Fruit fly (Drosophila melanogaster): ENCODE results near the gene lds.

Gene lds

dm6 chr3R:7895457-7895856 lies 24.8 kb upstream of the lds start (continued):
- TF ChIP-seq CG7372 (GFP tag; IDR thresholded peaks at IDR 0.05) (peak; percentile 55), jing (GFP tag; optimal IDR thresholded peaks at IDR 0.05) (no peak), dimm (GFP tag; IDR thresholded peaks at IDR 0.05) (0 out of 2 replicates have a peak, but pooled peaks have one; percentile 6), Bdp1 (GFP tag; optimal IDR thresholded peaks at IDR 0.05) (no peak), Ravus (GFP tag; IDR thresholded peaks at IDR 0.05) (peak; percentile 29), pb (GFP tag; optimal IDR thresholded peaks at IDR 0.05) (no peak), CG11504 (tag; optimal IDR thresholded peaks at IDR 0.05) (no peak), CG43689 (GFP tag; IDR thresholded peaks at IDR 0.05) (peak; percentile 54), CG3726 (GFP tag; IDR thresholded peaks at IDR 0.05) (no peak), al (GFP tag; IDR thresholded peaks at IDR 0.05) (peak; percentile 82), unpg (GFP tag; optimal IDR thresholded peaks at IDR 0.05) (no peak), Poxn (GFP tag; IDR thresholded peaks at IDR 0.05) (0 out of 2 replicates have a peak, but pooled peaks have one; percentile 12), klu (GFP tag; IDR thresholded peaks at IDR 0.05) (0 out of 2 replicates have a peak, but pooled peaks have one; percentile 33), H15 (GFP tag; IDR thresholded peaks at IDR 0.05) (peak; percentile 60; the same call in 1 of the 3 replicates), CG7786 (GFP tag; optimal IDR thresholded peaks at IDR 0.05) (peak; percentile 49), az2 (GFP tag; optimal IDR thresholded peaks at IDR 0.05) (peak; percentile 56), sima (GFP tag; optimal IDR thresholded peaks at IDR 0.05) (no peak), ftz-f1 (GFP tag; optimal IDR thresholded peaks at IDR 0.05) (no peak), CG34422 (GFP tag; IDR thresholded peaks at IDR 0.05) (peak; percentile 66; the same call in 2 of the 3 replicates), CG5245 (GFP tag; optimal IDR thresholded peaks at IDR 0.05) (peak; percentile 46), shn (GFP tag; optimal IDR thresholded peaks at IDR 0.05) (no peak), dan (GFP tag; IDR thresholded peaks at IDR 0.05) (no peak), cas (GFP tag; IDR thresholded peaks at IDR 0.05) (peak; percentile 79), CG4820 (GFP tag; optimal IDR thresholded peaks at IDR 0.05) (peak; percentile 14), Hr78 (GFP tag; optimal IDR thresholded peaks at IDR 0.05) (no peak), cg (GFP tag; optimal IDR thresholded peaks at IDR 0.05) (no peak), her (GFP tag; optimal IDR thresholded peaks at IDR 0.05) (peak; percentile 48), bowl (GFP tag; IDR thresholded peaks at IDR 0.05) (peak; percentile 7; the same call in 1 of the 2 replicates), CG7928 (GFP tag; optimal IDR thresholded peaks at IDR 0.05) (peak; percentile 51), mam (GFP tag; optimal IDR thresholded peaks at IDR 0.05) (peak; percentile 76), CG33213 (GFP tag; optimal IDR thresholded peaks at IDR 0.05) (peak; percentile 22), Dad (GFP tag; optimal IDR thresholded peaks at IDR 0.05) (peak; percentile 42), bigmax (GFP tag; optimal IDR thresholded peaks at IDR 0.05) (no peak), CG18619 (GFP tag; optimal IDR thresholded peaks at IDR 0.05) (peak; percentile 61), jigr1 (GFP tag; IDR thresholded peaks at IDR 0.05) (0 out of 3 replicates have a peak, but pooled peaks have one; percentile 20), lov (optimal IDR thresholded peaks at IDR 0.05) (no peak), lov (GFP tag; IDR thresholded peaks at IDR 0.05) (no peak), CG2712 (tag; optimal IDR thresholded peaks at IDR 0.05) (peak; percentile 57), HLH54F (GFP tag; optimal IDR thresholded peaks at IDR 0.05) (peak; percentile 40), CG6272 (GFP tag; IDR thresholded peaks at IDR 0.05) (peak; percentile 32; the same call in 1 of the 2 replicates), Sin3A (optimal IDR thresholded peaks at IDR 0.05) (no peak), CG2678 (tag; optimal IDR thresholded peaks at IDR 0.05) (no peak), CG30403 (GFP tag; optimal IDR thresholded peaks at IDR 0.05) (peak; percentile 69), Atf-2 (GFP tag; optimal IDR thresholded peaks at IDR 0.05) (no peak), CG1529 (GFP tag; optimal IDR thresholded peaks at IDR 0.05) (no peak), ab (GFP tag; optimal IDR thresholded peaks at IDR 0.05) (no peak), nmo (GFP tag; optimal IDR thresholded peaks at IDR 0.05) (peak; percentile 51), CG1792 (GFP tag; optimal IDR thresholded peaks at IDR 0.05) (peak; percentile 34), Dip3 (GFP tag; optimal IDR thresholded peaks at IDR 0.05) (peak; percentile 51), CG4424 (GFP tag; optimal IDR thresholded peaks at IDR 0.05) (no peak), tll (GFP tag; optimal IDR thresholded peaks at IDR 0.05) (no peak), lbe (GFP tag; optimal IDR thresholded peaks at IDR 0.05) (no peak)

Data from whole organism, embryonic.